Worm (Caenorhabditis elegans) whole organism, L2 larva: ENCODE measurements around the gene sprr-2.

Experiments used
- R02D3.7 ChIP-seq: fragments of 150-350 bp; optimal IDR thresholded peaks from 2 replicates; lab custom pipeline; 2014; ENCODE audit warnings: missing biosample characterization, missing genetic modification characterization
- ama-1 ChIP-seq: fragments of 150-350 bp; optimal IDR thresholded peaks from 2 replicates; lab custom pipeline; 2018; ENCODE audit warnings: inconsistent platforms
- blmp-1 ChIP-seq: sonication (generic microtip); optimal IDR thresholded peaks from 2 replicates; lab custom pipeline; 2017; ENCODE audit warnings: missing genetic modification characterization, mild to moderate bottlenecking, missing compliant biosample characterization, antibody characterized with exemption, moderate library complexity; ENCODE audit not compliant: insufficient read depth
- ceh-16 ChIP-seq: fragments of 150-350 bp; optimal IDR thresholded peaks from 2 replicates; lab custom pipeline; 2014; ENCODE audit warnings: missing biosample characterization, missing genetic modification characterization
- ceh-82 ChIP-seq: fragments of 150-350 bp; optimal IDR thresholded peaks from 2 replicates; lab custom pipeline; 2014; ENCODE audit warnings: missing biosample characterization, missing genetic modification characterization
- dmd-4 ChIP-seq: sonication (generic microtip); optimal IDR thresholded peaks from 2 replicates; lab custom pipeline; 2017; ENCODE audit warnings: missing biosample characterization, missing genetic modification characterization
- lin-39 ChIP-seq: fragments of 150-350 bp; optimal IDR thresholded peaks from 2 replicates; lab custom pipeline; 2014; ENCODE audit warnings: missing biosample characterization, missing genetic modification reagents, missing genetic modification characterization
- nhr-237 ChIP-seq: fragments of 150-350 bp; optimal IDR thresholded peaks from 2 replicates; lab custom pipeline; 2014; ENCODE audit warnings: missing biosample characterization, missing genetic modification characterization
- nhr-6 ChIP-seq: fragments of 150-350 bp; optimal IDR thresholded peaks from 2 replicates; lab custom pipeline; 2014; ENCODE audit warnings: missing biosample characterization, missing genetic modification characterization
- nhr-77 ChIP-seq: fragments of 150-350 bp; optimal IDR thresholded peaks from 2 replicates; lab custom pipeline; 2014; ENCODE audit warnings: missing biosample characterization, missing genetic modification characterization
- sem-4 ChIP-seq: fragments of 150-350 bp; optimal IDR thresholded peaks from 2 replicates; lab custom pipeline; 2014; ENCODE audit warnings: missing biosample characterization, missing genetic modification reagents, missing genetic modification characterization
- unc-55 ChIP-seq: fragments of 150-350 bp; sonication (generic microtip); optimal IDR thresholded peaks from 3 replicates; lab custom pipeline; 2014; ENCODE audit warnings: missing biosample characterization, missing genetic modification reagents, missing genetic modification characterization
- unc-62 ChIP-seq: fragments of 150-350 bp; optimal IDR thresholded peaks from 2 replicates; lab custom pipeline; 2014; ENCODE audit warnings: missing biosample characterization, missing genetic modification reagents, missing genetic modification characterization

DNA sequence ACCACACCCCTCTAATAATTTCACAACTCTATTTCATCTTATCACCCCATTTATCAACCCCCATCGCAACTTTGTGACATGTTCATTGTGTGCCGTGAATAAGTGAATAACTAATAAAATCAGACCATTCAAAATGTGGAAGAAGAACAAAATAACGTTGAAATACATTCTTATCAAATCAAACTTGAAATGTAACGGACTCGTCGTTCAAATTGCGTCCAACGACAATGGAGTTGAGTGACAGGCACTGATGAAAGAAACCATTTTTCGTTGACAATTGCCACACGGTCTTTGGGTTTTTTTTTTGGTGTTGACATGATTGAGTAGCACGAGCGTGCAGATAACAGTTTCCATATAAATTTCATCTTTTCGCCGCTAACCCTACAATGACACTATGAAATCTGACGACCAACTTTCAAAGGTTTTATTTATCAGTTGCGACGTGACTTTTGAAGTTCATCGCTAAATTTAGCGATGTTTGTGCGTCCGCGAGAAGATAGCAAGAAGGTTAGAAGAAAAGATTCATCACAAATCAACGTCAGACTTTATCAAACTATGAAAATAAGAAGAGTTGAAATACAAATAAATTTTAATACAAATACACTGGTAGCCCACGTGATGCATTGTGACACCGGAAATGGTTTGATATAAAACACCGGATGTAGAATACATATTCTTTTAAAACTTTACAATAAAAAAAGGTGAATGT is 9.7 kb upstream of the sprr-2 start:
- TF ChIP-seq R02D3.7 (tag; lab: Kevin White, UChicago) = no peak
- no peak for TF ChIP-seq dmd-4 (tag; lab: Kevin White, UChicago)
- no peak for TF ChIP-seq nhr-6 (tag; lab: Kevin White, UChicago)
- no peak for TF ChIP-seq blmp-1 (tag; lab: Kevin White, UChicago)
- TF ChIP-seq ceh-16 = no peak
- TF ChIP-seq unc-55 (GFP tag; lab: Kevin White, UChicago) = no peak
- TF ChIP-seq unc-62 (GFP tag; lab: Kevin White, UChicago) = no peak
- TF ChIP-seq lin-39 (tag; lab: Kevin White, UChicago) = no peak
- TF ChIP-seq ama-1 = no peak
- TF ChIP-seq sem-4 = no peak
- no peak for TF ChIP-seq ceh-82 (tag; lab: Kevin White, UChicago)
- no peak for TF ChIP-seq nhr-77
- TF ChIP-seq nhr-237 = no peak
